Worm (Caenorhabditis elegans): Measurements from ENCODE around the gene C33H5.13.

ce11 chrIV:7815683-7816183, 23.7 kb upstream of the C33H5.13 start, which contains the start of gene cdgs-1:
- no peak for TF ChIP-seq T20F7.1 (GFP tag; optimal IDR thresholded peaks at IDR 0.05)
- TF ChIP-seq aly-2 (tag; optimal IDR thresholded peaks at IDR 0.05): no peak
- TF ChIP-seq snpc-4 (tag; optimal IDR thresholded peaks at IDR 0.05): no peak
